Worm (Caenorhabditis elegans) whole organism, L2 larva: ENCODE results near the gene F46B6.12.

Experiments used
- C34F6.9 ChIP-seq: fragments of 150-350 bp; optimal IDR thresholded peaks from 2 replicates; lab custom pipeline; 2014; ENCODE audit warnings: missing biosample characterization, missing genetic modification characterization
- F13H6.1 ChIP-seq: sonication (generic microtip); optimal IDR thresholded peaks from 2 replicates; lab custom pipeline; 2016; ENCODE audit warnings: missing genetic modification characterization, missing compliant biosample characterization
- R02D3.7 ChIP-seq: fragments of 150-350 bp; optimal IDR thresholded peaks from 2 replicates; lab custom pipeline; 2014; ENCODE audit warnings: missing biosample characterization, missing genetic modification characterization
- Y55F3AM.14 ChIP-seq: fragments of 200-800 bp; sonication (Bioruptor generic); optimal IDR thresholded peaks from 2 replicates; lab custom pipeline; 2018; ENCODE audit warnings: mild to moderate bottlenecking, missing genetic modification characterization, missing compliant biosample characterization
- ZK546.5 ChIP-seq: sonication (generic microtip); optimal IDR thresholded peaks from 2 replicates; lab custom pipeline; 2017; ENCODE audit warnings: missing biosample characterization, missing genetic modification characterization
- alr-1 ChIP-seq: fragments of 150-350 bp; optimal IDR thresholded peaks from 2 replicates; lab custom pipeline; 2014; ENCODE audit warnings: missing biosample characterization, missing genetic modification characterization
- aly-2 ChIP-seq: fragments of 150-350 bp; optimal IDR thresholded peaks from 2 replicates; lab custom pipeline; 2014; ENCODE audit warnings: missing biosample characterization, missing genetic modification characterization
- ama-1 ChIP-seq: fragments of 150-350 bp; optimal IDR thresholded peaks from 2 replicates; lab custom pipeline; 2018; ENCODE audit warnings: inconsistent platforms
- blmp-1 ChIP-seq: sonication (generic microtip); optimal IDR thresholded peaks from 2 replicates; lab custom pipeline; 2017; ENCODE audit warnings: missing genetic modification characterization, mild to moderate bottlenecking, missing compliant biosample characterization, antibody characterized with exemption, moderate library complexity; ENCODE audit not compliant: insufficient read depth
- ceh-16 ChIP-seq: fragments of 150-350 bp; optimal IDR thresholded peaks from 2 replicates; lab custom pipeline; 2014; ENCODE audit warnings: missing biosample characterization, missing genetic modification characterization
- ceh-82 ChIP-seq: fragments of 150-350 bp; optimal IDR thresholded peaks from 2 replicates; lab custom pipeline; 2014; ENCODE audit warnings: missing biosample characterization, missing genetic modification characterization
- crh-2 ChIP-seq: sonication (generic microtip); optimal IDR thresholded peaks from 2 replicates; lab custom pipeline; 2017; ENCODE audit warnings: missing biosample characterization, missing genetic modification characterization
- dmd-4 ChIP-seq: sonication (generic microtip); optimal IDR thresholded peaks from 2 replicates; lab custom pipeline; 2017; ENCODE audit warnings: missing biosample characterization, missing genetic modification characterization
- egl-27 ChIP-seq: sonication (generic microtip); optimal IDR thresholded peaks from 3 replicates; lab custom pipeline; 2017; ENCODE audit warnings: missing biosample characterization, missing genetic modification reagents, missing genetic modification characterization
- elt-1 ChIP-seq: fragments of 150-350 bp; optimal IDR thresholded peaks from 2 replicates; lab custom pipeline; 2014; ENCODE audit warnings: missing biosample characterization, missing genetic modification characterization
- elt-3 ChIP-seq: sonication (generic microtip); optimal IDR thresholded peaks from 2 replicates; lab custom pipeline; 2017; ENCODE audit warnings: missing biosample characterization, missing genetic modification characterization
- fos-1 ChIP-seq: fragments of 150-350 bp; optimal IDR thresholded peaks from 2 replicates; lab custom pipeline; 2014; ENCODE audit warnings: missing biosample characterization, missing genetic modification characterization
- gmeb-1 ChIP-seq: fragments of 150-350 bp; optimal IDR thresholded peaks from 2 replicates; lab custom pipeline; 2014; ENCODE audit warnings: missing biosample characterization, missing genetic modification characterization
- lin-11 ChIP-seq: fragments of 150-350 bp; sonication (generic microtip); optimal IDR thresholded peaks from 2 replicates; lab custom pipeline; 2014; ENCODE audit warnings: missing biosample characterization, missing genetic modification characterization, inconsistent platforms, mixed read lengths
- lin-13 ChIP-seq: fragments of 150-350 bp; optimal IDR thresholded peaks from 2 replicates; lab custom pipeline; 2014; ENCODE audit warnings: missing biosample characterization, missing genetic modification reagents, missing genetic modification characterization
- lin-39 ChIP-seq: fragments of 150-350 bp; optimal IDR thresholded peaks from 2 replicates; lab custom pipeline; 2014; ENCODE audit warnings: missing biosample characterization, missing genetic modification reagents, missing genetic modification characterization
- lsy-2 ChIP-seq, 2 experiments: fragments of 150-350 bp in 1 of 2; sonication (generic microtip) in 1 of 2; optimal IDR thresholded peaks; 2 replicates each; lab custom pipeline; 2014 to 2017; ENCODE audit warnings: missing biosample characterization in 2 of 2, missing genetic modification characterization in 2 of 2
- mab-5 ChIP-seq: fragments of 150-350 bp; optimal IDR thresholded peaks from 2 replicates; lab custom pipeline; 2014; ENCODE audit warnings: missing biosample characterization, missing genetic modification characterization
- mbf-1 ChIP-seq: sonication (generic microtip); optimal IDR thresholded peaks from 2 replicates; lab custom pipeline; 2017; ENCODE audit warnings: missing biosample characterization, missing genetic modification characterization
- mdl-1 ChIP-seq, 2 experiments: fragments of 150-350 bp in 1 of 2; sonication (generic microtip) in 1 of 2; optimal IDR thresholded peaks; 2 replicates each; lab custom pipeline; 2017; ENCODE audit warnings: missing biosample characterization in 2 of 2, missing genetic modification characterization in 2 of 2
- nhr-10 ChIP-seq: sonication (generic microtip); optimal IDR thresholded peaks from 2 replicates; lab custom pipeline; 2017; ENCODE audit warnings: missing biosample characterization, missing genetic modification characterization
- nhr-11 ChIP-seq: fragments of 150-350 bp; optimal IDR thresholded peaks from 2 replicates; lab custom pipeline; 2014; ENCODE audit warnings: missing biosample characterization, missing genetic modification characterization
- nhr-12 ChIP-seq: fragments of 150-350 bp; optimal IDR thresholded peaks from 2 replicates; lab custom pipeline; 2014; ENCODE audit warnings: missing biosample characterization, missing genetic modification characterization
- nhr-129 ChIP-seq: fragments of 150-350 bp; optimal IDR thresholded peaks from 2 replicates; lab custom pipeline; 2014; ENCODE audit warnings: missing biosample characterization, missing genetic modification characterization
- nhr-21 ChIP-seq: fragments of 150-350 bp; optimal IDR thresholded peaks from 2 replicates; lab custom pipeline; 2014; ENCODE audit warnings: missing biosample characterization, missing genetic modification characterization
- nhr-23 ChIP-seq: fragments of 150-350 bp; optimal IDR thresholded peaks from 2 replicates; lab custom pipeline; 2014; ENCODE audit warnings: missing biosample characterization, missing genetic modification reagents, missing genetic modification characterization
- nhr-237 ChIP-seq: fragments of 150-350 bp; optimal IDR thresholded peaks from 2 replicates; lab custom pipeline; 2014; ENCODE audit warnings: missing biosample characterization, missing genetic modification characterization
- nhr-25 ChIP-seq: fragments of 150-350 bp; sonication (generic microtip); optimal IDR thresholded peaks from 3 replicates; lab custom pipeline; 2014; ENCODE audit warnings: missing biosample characterization, missing genetic modification characterization
- nhr-6 ChIP-seq: fragments of 150-350 bp; optimal IDR thresholded peaks from 2 replicates; lab custom pipeline; 2014; ENCODE audit warnings: missing biosample characterization, missing genetic modification characterization
- nhr-77 ChIP-seq: fragments of 150-350 bp; optimal IDR thresholded peaks from 2 replicates; lab custom pipeline; 2014; ENCODE audit warnings: missing biosample characterization, missing genetic modification characterization
- peb-1 ChIP-seq: fragments of 150-350 bp; optimal IDR thresholded peaks from 2 replicates; lab custom pipeline; 2014; ENCODE audit warnings: missing biosample characterization, missing genetic modification characterization
- sem-4 ChIP-seq: fragments of 150-350 bp; optimal IDR thresholded peaks from 2 replicates; lab custom pipeline; 2014; ENCODE audit warnings: missing biosample characterization, missing genetic modification reagents, missing genetic modification characterization
- skn-1 ChIP-seq: sonication (generic microtip); optimal IDR thresholded peaks from 2 replicates; lab custom pipeline; 2017; ENCODE audit warnings: missing biosample characterization, missing genetic modification characterization
- sma-3 ChIP-seq: sonication (generic microtip); optimal IDR thresholded peaks from 2 replicates; lab custom pipeline; 2016; ENCODE audit warnings: missing genetic modification reagents, missing genetic modification characterization, missing compliant biosample characterization
- sma-9 ChIP-seq, 2 experiments: fragments of 150-350 bp in 1 of 2; sonication (generic microtip) in 1 of 2; optimal IDR thresholded peaks; 2 replicates each; lab custom pipeline; 2014 to 2016; ENCODE audit warnings: missing genetic modification characterization in 2 of 2, mild to moderate bottlenecking in 1 of 2, missing biosample characterization in 1 of 2, missing compliant biosample characterization in 1 of 2, missing genetic modification reagents in 1 of 2, moderate library complexity in 1 of 2
- snpc-4 ChIP-seq: fragments of 150-350 bp; optimal IDR thresholded peaks from 2 replicates; lab custom pipeline; 2014; ENCODE audit warnings: missing biosample characterization, missing genetic modification characterization
- unc-39 ChIP-seq: fragments of 150-350 bp; optimal IDR thresholded peaks from 2 replicates; lab custom pipeline; 2014; ENCODE audit warnings: missing biosample characterization, missing genetic modification characterization
- unc-55 ChIP-seq: fragments of 150-350 bp; sonication (generic microtip); optimal IDR thresholded peaks from 3 replicates; lab custom pipeline; 2014; ENCODE audit warnings: missing biosample characterization, missing genetic modification reagents, missing genetic modification characterization
- unc-62 ChIP-seq: fragments of 150-350 bp; optimal IDR thresholded peaks from 2 replicates; lab custom pipeline; 2014; ENCODE audit warnings: missing biosample characterization, missing genetic modification reagents, missing genetic modification characterization
- zag-1 ChIP-seq: fragments of 150-350 bp; optimal IDR thresholded peaks from 2 replicates; lab custom pipeline; 2014; ENCODE audit warnings: missing biosample characterization, missing genetic modification characterization
- ztf-1 ChIP-seq: fragments of 200-800 bp; sonication (Bioruptor generic); conservative IDR thresholded peaks from 2 replicates; pipeline ENCODE4 v1.3.6; 2022; ENCODE audit warnings: missing genetic modification characterization, missing compliant biosample characterization
- ztf-11 ChIP-seq: sonication (generic microtip); optimal IDR thresholded peaks from 2 replicates; lab custom pipeline; 2017; ENCODE audit warnings: missing biosample characterization, missing genetic modification characterization
- ztf-4 ChIP-seq: fragments of 150-350 bp; optimal IDR thresholded peaks from 2 replicates; lab custom pipeline; 2014; ENCODE audit warnings: missing biosample characterization, missing genetic modification characterization

F46B6.12 gene

DNA sequence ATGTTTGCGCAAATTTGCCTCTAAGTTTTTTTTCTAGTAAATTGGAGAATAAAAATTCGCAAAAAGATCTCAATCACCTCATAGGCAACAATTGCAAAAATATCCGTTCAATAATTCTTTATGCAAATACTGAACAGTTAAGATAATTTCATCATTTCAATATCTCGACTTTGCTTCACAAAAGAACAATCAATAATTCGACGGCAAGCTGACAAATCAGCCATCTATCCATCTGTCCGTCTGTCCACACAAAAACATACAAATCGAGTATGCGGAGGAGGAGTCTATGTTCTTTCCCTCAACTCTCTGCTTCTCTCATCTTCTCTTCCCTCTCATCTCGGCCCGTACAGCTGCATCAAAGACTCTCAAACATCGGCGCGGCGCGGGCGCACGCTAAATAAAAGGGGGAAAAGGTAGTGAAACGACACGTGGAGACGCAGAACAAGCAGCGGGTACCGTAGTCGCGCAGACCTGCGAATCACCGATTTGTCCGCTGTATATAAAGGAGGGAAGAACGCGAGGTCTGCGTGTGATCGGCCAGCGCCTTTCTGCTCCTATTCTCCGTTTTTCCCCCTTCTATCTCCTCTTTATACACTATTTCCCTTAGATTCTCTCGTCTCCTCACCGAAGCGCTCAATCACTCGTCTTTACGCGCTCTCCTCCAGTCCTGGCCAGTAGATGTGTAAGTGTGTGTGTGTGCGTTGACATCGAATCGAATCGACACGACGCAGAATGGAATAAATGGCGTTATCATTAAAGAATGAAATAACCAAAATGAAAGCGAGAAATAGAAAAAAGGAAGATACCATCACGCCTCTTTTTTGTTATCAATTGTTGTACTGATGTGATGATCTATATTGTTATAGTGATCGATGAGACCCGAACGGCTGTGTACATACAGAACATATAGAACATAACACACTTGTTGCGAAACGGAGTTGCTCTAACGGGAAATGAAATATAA is 44.6 kb downstream of the F46B6.12 start (continued):
- TF ChIP-seq elt-1 (tag; lab: Kevin White, UChicago) (no peak), ZK546.5 (tag; lab: Kevin White, UChicago) (peak; percentile 61), lin-13 (peak; percentile 88), aly-2 (tag; lab: Kevin White, UChicago) (no peak), unc-39 (tag; lab: Kevin White, UChicago) (peak; percentile 69), dmd-4 (no peak), snpc-4 (peak; percentile 79), blmp-1 (tag; lab: Kevin White, UChicago) (peak; percentile 76)

DNA sequence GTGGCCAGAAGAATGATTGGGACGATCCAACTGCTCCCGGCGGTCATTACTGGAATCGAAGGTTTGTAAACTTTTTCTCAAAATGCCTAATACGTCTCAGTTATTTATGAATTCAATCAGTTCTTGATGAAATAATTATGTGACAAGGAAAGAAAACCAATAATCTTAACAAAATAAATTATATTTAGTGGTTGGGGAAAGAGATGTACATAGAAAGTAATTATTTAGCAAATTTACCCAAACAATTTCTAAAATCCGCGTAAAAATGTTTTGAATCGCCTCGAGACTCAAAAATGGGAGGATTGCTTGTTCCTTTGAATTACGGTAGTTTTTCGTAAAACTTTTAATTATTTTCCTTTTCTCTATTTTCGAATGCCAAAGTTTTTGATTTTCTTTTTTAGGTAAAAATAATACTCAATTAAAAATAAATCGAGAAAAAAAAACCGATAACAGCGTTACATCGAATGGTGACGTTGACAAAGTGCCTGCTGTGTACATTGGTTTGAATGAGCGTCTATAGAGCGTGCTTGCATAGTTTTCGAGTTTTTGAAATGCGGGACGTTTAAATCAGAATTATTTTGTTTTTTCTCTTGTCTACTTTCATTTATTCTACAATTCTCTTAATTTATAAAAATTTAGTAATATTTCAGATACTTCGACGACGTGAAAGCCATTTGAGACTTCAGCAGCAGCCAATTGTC is 46.0 kb downstream of the F46B6.12 start, which contains the start of the genes aagr-3 and drap-1:
TSS of gene aagr-3 (minus strand) at position 51 of the 701 bp plus-strand sequence.
TSS of gene drap-1 (plus strand) at position 645 of the 701 bp plus-strand sequence.
- TF ChIP-seq ZK546.5 (tag; lab: Kevin White, UChicago): no peak
- peak; percentile 56 for TF ChIP-seq gmeb-1 (tag; lab: Kevin White, UChicago)
- peak; percentile 26 for TF ChIP-seq mab-5
- TF ChIP-seq crh-2: peak; percentile 90
- TF ChIP-seq nhr-10 (tag; lab: Kevin White, UChicago): no peak
- no peak for TF ChIP-seq peb-1 (tag; lab: Kevin White, UChicago)
- no peak for TF ChIP-seq elt-3 (tag; lab: Kevin White, UChicago)
- peak; percentile 39 for TF ChIP-seq F13H6.1 (tag; lab: Kevin White, UChicago)
- no peak for TF ChIP-seq dmd-4
- TF ChIP-seq ceh-16 (tag; lab: Kevin White, UChicago): no peak
- peak; percentile 83 for TF ChIP-seq fos-1
- no peak for TF ChIP-seq elt-1 (tag; lab: Kevin White, UChicago)
- peak; percentile 40 for TF ChIP-seq sma-9 (GFP tag; optimal IDR thresholded peaks at IDR 0.05; lab: Kevin White, UChicago)
- TF ChIP-seq sma-9 (tag; optimal IDR thresholded peaks at IDR 0.05; lab: Kevin White, UChicago): no peak
- no peak for TF ChIP-seq unc-39 (tag; lab: Kevin White, UChicago)
- peak; percentile 25 for TF ChIP-seq skn-1 (tag; lab: Kevin White, UChicago)
- no peak for TF ChIP-seq zag-1 (tag; lab: Kevin White, UChicago)
- TF ChIP-seq C34F6.9 (tag; lab: Kevin White, UChicago): peak; percentile 82
- no peak for TF ChIP-seq nhr-12 (tag; lab: Kevin White, UChicago)
- TF ChIP-seq nhr-129 (tag; lab: Kevin White, UChicago): peak; percentile 77
- TF ChIP-seq ama-1 (lab: Kevin White, UChicago): peak; percentile 61
- no peak for TF ChIP-seq aly-2 (tag; lab: Kevin White, UChicago)
- TF ChIP-seq nhr-11 (tag; lab: Kevin White, UChicago): no peak
- no peak for TF ChIP-seq nhr-23 (tag; lab: Kevin White, UChicago)
- peak in 1 of 2 experiments; percentile 82 for TF ChIP-seq lsy-2 (tag; optimal IDR thresholded peaks at IDR 0.05; lab: Kevin White, UChicago)
- no peak for TF ChIP-seq ztf-1 (GFP tag; lab: Robert Waterston, UW)
- TF ChIP-seq lin-11 (tag; lab: Kevin White, UChicago): no peak
- no peak for TF ChIP-seq mdl-1 (tag; optimal IDR thresholded peaks at IDR 0.05; lab: Kevin White, UChicago)
- no peak for TF ChIP-seq egl-27
- no peak for TF ChIP-seq alr-1 (tag; lab: Kevin White, UChicago)
- TF ChIP-seq nhr-25 (tag; lab: Kevin White, UChicago): no peak
- TF ChIP-seq Y55F3AM.14 (GFP tag; lab: Kevin White, UChicago): no peak
- TF ChIP-seq R02D3.7 (tag; lab: Kevin White, UChicago): no peak
- TF ChIP-seq nhr-77 (tag; lab: Kevin White, UChicago): no peak
- no peak for TF ChIP-seq mbf-1 (tag; lab: Kevin White, UChicago)
- TF ChIP-seq nhr-21 (tag; lab: Kevin White, UChicago): no peak
- no peak for TF ChIP-seq blmp-1 (tag; lab: Kevin White, UChicago)
- TF ChIP-seq nhr-237: no peak
- peak; percentile 51 for TF ChIP-seq sma-3
- peak; percentile 86 for TF ChIP-seq unc-55 (GFP tag; lab: Kevin White, UChicago)
- TF ChIP-seq ceh-82 (tag; lab: Kevin White, UChicago): no peak
- TF ChIP-seq nhr-6 (tag; lab: Kevin White, UChicago): no peak
- peak; percentile 12 for TF ChIP-seq ztf-4 (tag; lab: Kevin White, UChicago)
- no peak for TF ChIP-seq ztf-11
- TF ChIP-seq unc-62 (GFP tag; lab: Kevin White, UChicago): no peak
- peak; percentile 55 for TF ChIP-seq lin-13
- peak; percentile 42 for TF ChIP-seq snpc-4
- no peak for TF ChIP-seq lin-39 (tag; lab: Kevin White, UChicago)
- peak; percentile 61 for TF ChIP-seq sem-4 (tag; lab: Kevin White, UChicago)
- TF ChIP-seq, all 48 proteins: peak for 17
